In genomic region chr3R:27415303-27415702, dm6 we compare ENCODE assay signal across 2 fruit fly cellular contexts.
TF ChIP-seq lines count a peak whose summit lies in the region.

No protein-coding gene starts in this region.

- TF ChIP-seq CTCF in whole organism, embryonic (GFP tag; optimal IDR thresholded peaks at IDR 0.05; lab: Kevin White, UChicago) = no peak

TF ChIP-seq in whole organism, embryonic, 481 proteins besides CTCF, POLR2A, EP300 and RAD21:
- TF ChIP-seq CG2889 (GFP tag; IDR thresholded peaks at IDR 0.05; lab: Robert Waterston, UW) (no peak), CG3726 (GFP tag; IDR thresholded peaks at IDR 0.05; lab: Robert Waterston, UW) (no peak), nom (GFP tag; optimal IDR thresholded peaks at IDR 0.05; lab: Kevin White, UChicago) (peak; percentile 14), twi (tag; optimal IDR thresholded peaks at IDR 0.05; lab: Kevin White, UChicago) (peak; percentile 61), CG18476 (GFP tag; optimal IDR thresholded peaks at IDR 0.05; lab: Kevin White, UChicago) (no peak)

TF ChIP-seq in whole organism, prepupa, 60 proteins besides CTCF, POLR2A, EP300 and RAD21:
- TF ChIP-seq CG1621 (tag; optimal IDR thresholded peaks at IDR 0.05; lab: Kevin White, UChicago) = no peak
- no peak for TF ChIP-seq esn (GFP tag; optimal IDR thresholded peaks at IDR 0.05; lab: Kevin White, UChicago)
- TF ChIP-seq vri (GFP tag; optimal IDR thresholded peaks at IDR 0.05; lab: Kevin White, UChicago) = no peak
- TF ChIP-seq ss (GFP tag; optimal IDR thresholded peaks at IDR 0.05; lab: Kevin White, UChicago) = peak in 1 of 2 experiments; percentile 15
- TF ChIP-seq Eip78C (GFP tag; lab: Kevin White, UChicago) = no peak
- peak; percentile 58 for TF ChIP-seq net (GFP tag; optimal IDR thresholded peaks at IDR 0.05; lab: Kevin White, UChicago)
- TF ChIP-seq CG31627 (GFP tag; optimal IDR thresholded peaks at IDR 0.05; lab: Kevin White, UChicago) = no peak
- no peak for TF ChIP-seq cyc (GFP tag; optimal IDR thresholded peaks at IDR 0.05; lab: Kevin White, UChicago)
- TF ChIP-seq CG8632 (GFP tag; optimal IDR thresholded peaks at IDR 0.05; lab: Kevin White, UChicago) = no peak
